Worm (Caenorhabditis elegans) whole organism, L2 larva: ENCODE results near the gene C31H1.5.

Experiments used
- ceh-82 ChIP-seq: fragments of 150-350 bp; optimal IDR thresholded peaks from 2 replicates; lab custom pipeline; 2014; ENCODE audit warnings: missing biosample characterization, missing genetic modification characterization
- lsy-2 ChIP-seq, 2 experiments: fragments of 150-350 bp in 1 of 2; sonication (generic microtip) in 1 of 2; optimal IDR thresholded peaks; 2 replicates each; lab custom pipeline; 2014 to 2017; ENCODE audit warnings: missing biosample characterization in 2 of 2, missing genetic modification characterization in 2 of 2
- nhr-25 ChIP-seq: fragments of 150-350 bp; sonication (generic microtip); optimal IDR thresholded peaks from 3 replicates; lab custom pipeline; 2014; ENCODE audit warnings: missing biosample characterization, missing genetic modification characterization
- unc-39 ChIP-seq: fragments of 150-350 bp; optimal IDR thresholded peaks from 2 replicates; lab custom pipeline; 2014; ENCODE audit warnings: missing biosample characterization, missing genetic modification characterization

- no peak for TF ChIP-seq ceh-82 (tag; lab: Kevin White, UChicago)
- no peak for TF ChIP-seq nhr-25
- no peak for TF ChIP-seq lsy-2 (tag; optimal IDR thresholded peaks at IDR 0.05; lab: Kevin White, UChicago)
- no peak for TF ChIP-seq unc-39
Observed at ce11 chrIV:5755922-5756321, 40.7 kb downstream of the C31H1.5 start.
